Fruit fly (Drosophila melanogaster) whole organism, embryonic: ENCODE data around the gene Gel.

Source experiments
- CG10147 ChIP-seq: fragments of 200-800 bp; sonication (Bioruptor generic); optimal IDR thresholded peaks from 2 replicates; lab custom pipeline; 2019; ENCODE audit warnings: missing biosample characterization, mild to moderate bottlenecking, missing genetic modification characterization, moderate library complexity
- CG10654 ChIP-seq: fragments of 200-800 bp; sonication (Bioruptor generic); optimal IDR thresholded peaks from 2 replicates; lab custom pipeline; 2016; ENCODE audit warnings: missing biosample characterization, missing genetic modification characterization
- CG10959 ChIP-seq: fragments of 200-800 bp; sonication (Bioruptor generic); IDR thresholded peaks from 2 replicates; pipeline ENCODE4 v1.3.6; 2022; ENCODE audit warnings: missing biosample characterization, missing genetic modification characterization
- CG11247 ChIP-seq: fragments of 200-800 bp; sonication (Bioruptor generic); IDR thresholded peaks from 2 replicates; pipeline ENCODE4 v1.3.6; 2022; ENCODE audit warnings: missing biosample characterization, missing genetic modification characterization
- CG11456 ChIP-seq: fragments of 200-800 bp; sonication (Bioruptor generic); IDR thresholded peaks from 3 replicates; pipeline ENCODE4 v1.3.6; 2022; ENCODE audit warnings: missing biosample characterization, missing genetic modification characterization
- CG11695 ChIP-seq: fragments of 200-800 bp; sonication (Bioruptor generic); IDR thresholded peaks from 3 replicates; pipeline ENCODE4 v1.3.6; 2022; ENCODE audit warnings: missing biosample characterization, missing genetic modification characterization
- CG12155 ChIP-seq: fragments of 200-800 bp; sonication (Bioruptor generic); optimal IDR thresholded peaks from 3 replicates; lab custom pipeline; 2016; ENCODE audit warnings: missing biosample characterization, missing genetic modification characterization
- CG12391 ChIP-seq: fragments of 200-800 bp; sonication (Bioruptor generic); optimal IDR thresholded peaks from 3 replicates; lab custom pipeline; 2018; ENCODE audit warnings: missing biosample characterization, mild to moderate bottlenecking, missing genetic modification characterization, moderate library complexity
- CG12659 ChIP-seq: fragments of 200-800 bp; sonication (Bioruptor generic); optimal IDR thresholded peaks from 3 replicates; lab custom pipeline; 2017; ENCODE audit warnings: mild to moderate bottlenecking, missing biosample characterization, missing genetic modification reagents, missing genetic modification characterization
- CG15601 ChIP-seq: fragments of 200-800 bp; sonication (Bioruptor generic); optimal IDR thresholded peaks from 3 replicates; lab custom pipeline; 2019; ENCODE audit warnings: missing biosample characterization, mild to moderate bottlenecking, missing genetic modification characterization, moderate library complexity
- CG17802 ChIP-seq: fragments of 200-800 bp; sonication (Bioruptor generic); optimal IDR thresholded peaks from 2 replicates; lab custom pipeline; 2018; ENCODE audit warnings: missing biosample characterization, mild to moderate bottlenecking, missing genetic modification characterization, moderate library complexity
- CG18599 ChIP-seq: fragments of 200-800 bp; sonication (Bioruptor generic); optimal IDR thresholded peaks from 3 replicates; lab custom pipeline; 2017; ENCODE audit warnings: missing biosample characterization, missing genetic modification characterization, mild to moderate bottlenecking, moderate library complexity, missing genetic modification reagents
- CG2120 ChIP-seq: fragments of 200-800 bp; sonication (Bioruptor generic); optimal IDR thresholded peaks from 3 replicates; lab custom pipeline; 2016; ENCODE audit warnings: missing biosample characterization, missing genetic modification characterization
- CG30020 ChIP-seq: fragments of 200-800 bp; optimal IDR thresholded peaks from 2 replicates; lab custom pipeline; 2019; ENCODE audit warnings: missing biosample characterization, mild to moderate bottlenecking, missing genetic modification characterization, moderate library complexity
- CG31388 ChIP-seq: fragments of 200-800 bp; sonication (Bioruptor generic); optimal IDR thresholded peaks from 2 replicates; lab custom pipeline; 2016; ENCODE audit warnings: missing biosample characterization, missing genetic modification characterization
- CG4424 ChIP-seq: fragments of 200-800 bp; sonication (Bioruptor generic); optimal IDR thresholded peaks from 3 replicates; lab custom pipeline; 2016; ENCODE audit warnings: missing biosample characterization, missing genetic modification characterization
- CG6791 ChIP-seq: fragments of 200-800 bp; sonication (Bioruptor generic); IDR thresholded peaks from 3 replicates; pipeline ENCODE4 v1.3.6; 2022; ENCODE audit warnings: missing biosample characterization, missing genetic modification characterization; ENCODE audit not compliant: partially characterized antibody
- CG7963 ChIP-seq: fragments of 200-800 bp; sonication (Bioruptor generic); IDR thresholded peaks from 3 replicates; pipeline ENCODE4 v1.3.6; 2022; ENCODE audit warnings: missing biosample characterization, missing genetic modification characterization; ENCODE audit not compliant: partially characterized antibody
- CG9876 ChIP-seq: fragments of 200-800 bp; sonication (Bioruptor generic); optimal IDR thresholded peaks from 2 replicates; lab custom pipeline; 2016; ENCODE audit warnings: missing biosample characterization, missing genetic modification characterization
- Dad ChIP-seq: fragments of 200-800 bp; sonication (Bioruptor generic); optimal IDR thresholded peaks from 3 replicates; lab custom pipeline; 2016; ENCODE audit warnings: missing biosample characterization, missing genetic modification characterization
- Dip3 ChIP-seq: fragments of 200-800 bp; sonication (Bioruptor generic); optimal IDR thresholded peaks from 3 replicates; lab custom pipeline; 2016; ENCODE audit warnings: missing biosample characterization, missing genetic modification characterization
- Fer2 ChIP-seq: fragments of 200-800 bp; sonication (Bioruptor generic); optimal IDR thresholded peaks from 2 replicates; lab custom pipeline; 2018; ENCODE audit warnings: missing biosample characterization, mild to moderate bottlenecking, missing genetic modification characterization, moderate library complexity
- Hey ChIP-seq: fragments of 200-800 bp; sonication (Bioruptor generic); optimal IDR thresholded peaks from 3 replicates; lab custom pipeline; 2018; ENCODE audit warnings: missing biosample characterization, mild to moderate bottlenecking, missing genetic modification characterization
- Med ChIP-seq: fragments of 200-800 bp; sonication (Bioruptor generic); peaks from one replicate; lab custom pipeline; 2016; ENCODE audit warnings: missing biosample characterization, missing genetic modification characterization, mild to moderate bottlenecking, inconsistent platforms, moderate library complexity
- NFAT ChIP-seq: fragments of 200-800 bp; sonication (Bioruptor generic); IDR thresholded peaks from 2 replicates; pipeline ENCODE4 v1.3.6; 2022; ENCODE audit warnings: missing biosample characterization, missing genetic modification characterization
- NfI ChIP-seq: fragments of 200-800 bp; sonication (Bioruptor generic); optimal IDR thresholded peaks from 3 replicates; lab custom pipeline; 2018; ENCODE audit warnings: missing biosample characterization, mild to moderate bottlenecking, missing genetic modification characterization, moderate library complexity
- Oaz ChIP-seq: fragments of 200-800 bp; sonication (Bioruptor generic); IDR thresholded peaks from 2 replicates; pipeline ENCODE4 v1.3.6; 2022; ENCODE audit warnings: missing biosample characterization, missing genetic modification characterization
- Oli ChIP-seq: fragments of 200-800 bp; sonication (Bioruptor generic); optimal IDR thresholded peaks from 2 replicates; lab custom pipeline; 2018; ENCODE audit warnings: missing biosample characterization, mild to moderate bottlenecking, missing genetic modification characterization, moderate library complexity
- abd-A ChIP-seq: fragments of 200-800 bp; sonication (Bioruptor generic); optimal IDR thresholded peaks from 3 replicates; lab custom pipeline; 2019; ENCODE audit warnings: missing biosample characterization, mild to moderate bottlenecking, missing genetic modification characterization, moderate library complexity
- ap ChIP-seq: fragments of 200-800 bp; sonication (Bioruptor generic); IDR thresholded peaks from 2 replicates; pipeline ENCODE4 v1.3.6; 2022; ENCODE audit warnings: missing biosample characterization, missing genetic modification characterization
- ara ChIP-seq: fragments of 200-800 bp; sonication (Bioruptor generic); IDR thresholded peaks from 2 replicates; pipeline ENCODE4 v1.3.6; 2022; ENCODE audit warnings: missing biosample characterization, missing genetic modification characterization
- ase ChIP-seq: fragments of 200-800 bp; sonication (Bioruptor generic); IDR thresholded peaks from 3 replicates; pipeline ENCODE4 v1.3.6; 2022; ENCODE audit warnings: missing biosample characterization, missing genetic modification characterization
- bab2 ChIP-seq: fragments of 200-800 bp; sonication (Bioruptor generic); optimal IDR thresholded peaks from 2 replicates; lab custom pipeline; 2016; ENCODE audit warnings: missing biosample characterization, missing genetic modification characterization
- caup ChIP-seq: fragments of 200-800 bp; sonication (Bioruptor generic); optimal IDR thresholded peaks from 3 replicates; lab custom pipeline; 2017; ENCODE audit warnings: missing biosample characterization, mild to moderate bottlenecking, missing genetic modification characterization, moderate library complexity; ENCODE audit not compliant: severe bottlenecking
- chm ChIP-seq: fragments of 200-800 bp; sonication (Bioruptor generic); IDR thresholded peaks from 2 replicates; pipeline ENCODE4 v1.3.6; 2022; ENCODE audit warnings: missing biosample characterization, missing genetic modification characterization
- chn ChIP-seq: fragments of 200-800 bp; sonication (Bioruptor generic); optimal IDR thresholded peaks from 2 replicates; lab custom pipeline; 2016; ENCODE audit warnings: missing biosample characterization, missing genetic modification characterization
- crol ChIP-seq: fragments of 200-800 bp; sonication (Bioruptor generic); IDR thresholded peaks from 2 replicates; pipeline ENCODE4 v1.3.6; 2022; ENCODE audit warnings: missing biosample characterization, missing genetic modification characterization
- exex ChIP-seq: fragments of 200-800 bp; sonication (Bioruptor generic); optimal IDR thresholded peaks from 4 replicates; lab custom pipeline; 2018; ENCODE audit warnings: missing biosample characterization, mild to moderate bottlenecking, missing genetic modification characterization, moderate library complexity
- lbe ChIP-seq: fragments of 200-800 bp; sonication (Bioruptor generic); optimal IDR thresholded peaks from 2 replicates; lab custom pipeline; 2016; ENCODE audit warnings: missing biosample characterization, mild to moderate bottlenecking, missing genetic modification characterization
- lov ChIP-seq, 2 experiments: fragments of 200-800 bp in 1 of 2; fragments of >200 bp in 1 of 2; sonication (Bioruptor generic) in 1 of 2; IDR thresholded peaks in 1 of 2; optimal IDR thresholded peaks in 1 of 2; 2 replicates in 1 of 2; 3 replicates in 1 of 2; pipeline versions ENCODE4 v1.3.6 to Lab custom; 2017 to 2022; ENCODE audit warnings: missing biosample characterization in 1 of 2, missing genetic modification characterization in 1 of 2
- mirr ChIP-seq: fragments of 200-800 bp; sonication (Bioruptor generic); optimal IDR thresholded peaks from 3 replicates; lab custom pipeline; 2018; ENCODE audit warnings: missing biosample characterization, mild to moderate bottlenecking, missing genetic modification characterization
- mld ChIP-seq: fragments of 200-800 bp; sonication (Bioruptor generic); IDR thresholded peaks from 3 replicates; pipeline ENCODE4 v1.3.6; 2022; ENCODE audit warnings: missing biosample characterization, missing genetic modification characterization; ENCODE audit not compliant: partially characterized antibody
- org-1 ChIP-seq: fragments of 200-800 bp; sonication (Bioruptor generic); optimal IDR thresholded peaks from 2 replicates; lab custom pipeline; 2017; ENCODE audit warnings: missing biosample characterization, missing genetic modification characterization
- pb ChIP-seq: fragments of 200-800 bp; sonication (Bioruptor generic); optimal IDR thresholded peaks from 3 replicates; lab custom pipeline; 2016; ENCODE audit warnings: missing biosample characterization, missing genetic modification characterization
- ranshi ChIP-seq: fragments of 200-800 bp; sonication (Bioruptor generic); IDR thresholded peaks from 2 replicates; pipeline ENCODE4 v1.3.6; 2022; ENCODE audit warnings: missing biosample characterization, missing genetic modification characterization
- rib ChIP-seq: fragments of 200-800 bp; sonication (Bioruptor generic); IDR thresholded peaks from 2 replicates; pipeline ENCODE4 v1.3.6; 2022; ENCODE audit warnings: missing biosample characterization, missing genetic modification characterization
- sima ChIP-seq: fragments of 200-800 bp; sonication (Bioruptor generic); optimal IDR thresholded peaks from 2 replicates; lab custom pipeline; 2016; ENCODE audit warnings: missing biosample characterization, missing genetic modification characterization
- stwl ChIP-seq: fragments of 200-800 bp; sonication (Bioruptor generic); optimal IDR thresholded peaks from 3 replicates; lab custom pipeline; 2018; ENCODE audit warnings: missing biosample characterization, mild to moderate bottlenecking, missing genetic modification characterization, moderate library complexity
- vnd ChIP-seq: fragments of 200-800 bp; sonication (Bioruptor generic); IDR thresholded peaks from 3 replicates; pipeline ENCODE4 v1.3.6; 2022; ENCODE audit warnings: missing biosample characterization, missing genetic modification characterization; ENCODE audit not compliant: partially characterized antibody

The Gel gene

dm6 chr3R:4229137-4229764 is 5.8 kb upstream of the Gel start, which contains the start of gene DhpD (continued):
- TF ChIP-seq lov (optimal IDR thresholded peaks at IDR 0.05; lab: Kevin White, UChicago), result no peak
- peak; percentile 78; the same call in 2 of the 3 replicates for TF ChIP-seq lov (GFP tag; IDR thresholded peaks at IDR 0.05; lab: Robert Waterston, UW)
- TF ChIP-seq CG15601 (tag; lab: Kevin White, UChicago), result no peak
- peak; percentile 6 for TF ChIP-seq org-1 (GFP tag; lab: Kevin White, UChicago)
- peak; percentile 15 for TF ChIP-seq stwl (tag; lab: Kevin White, UChicago)
- peak; percentile 26; the same call in 1 of the 2 replicates for TF ChIP-seq CG10959 (GFP tag; lab: Robert Waterston, UW)
- TF ChIP-seq CG10654, result peak; percentile 45
- no peak for TF ChIP-seq abd-A (tag; lab: Kevin White, UChicago)
- TF ChIP-seq Med, result peak; percentile 93
- peak; percentile 79 for TF ChIP-seq caup (GFP tag; lab: Kevin White, UChicago)
- TF ChIP-seq lbe, result peak; percentile 82
- TF ChIP-seq CG11695 (GFP tag; lab: Robert Waterston, UW), result 0 out of 3 replicates have a peak, but pooled peaks have one; percentile 32
- TF ChIP-seq CG18599 (GFP tag; lab: Kevin White, UChicago), result peak; percentile 75
- peak; percentile 94 for TF ChIP-seq CG7963
- TF ChIP-seq bab2 (GFP tag; lab: Kevin White, UChicago), result peak; percentile 65
- peak; percentile 82 for TF ChIP-seq CG11456 (GFP tag; lab: Robert Waterston, UW)
- TF ChIP-seq vnd (GFP tag; lab: Robert Waterston, UW), result peak; percentile 83
- TF ChIP-seq CG31388 (GFP tag; lab: Kevin White, UChicago), result peak; percentile 26
- peak; percentile 11 for TF ChIP-seq CG9876 (GFP tag; lab: Kevin White, UChicago)
- peak; percentile 71 for TF ChIP-seq NfI (GFP tag; lab: Kevin White, UChicago)
- peak; percentile 88 for TF ChIP-seq CG6791 (GFP tag; lab: Robert Waterston, UW)
- TF ChIP-seq exex (tag; lab: Kevin White, UChicago), result no peak
- TF ChIP-seq CG12659 (GFP tag; lab: Kevin White, UChicago), result peak; percentile 80
- TF ChIP-seq CG10147 (GFP tag; lab: Kevin White, UChicago), result peak; percentile 99
- no peak for TF ChIP-seq Hey (tag; lab: Kevin White, UChicago)
- TF ChIP-seq ara, result peak; percentile 76
- TF ChIP-seq CG11247, result peak; percentile 73
- peak; percentile 68 for TF ChIP-seq CG4424 (GFP tag; lab: Kevin White, UChicago)
- TF ChIP-seq Fer2 (tag; lab: Kevin White, UChicago), result peak; percentile 53
- no peak for TF ChIP-seq rib
- TF ChIP-seq CG12155 (GFP tag; lab: Kevin White, UChicago), result peak; percentile 63
- peak; percentile 37 for TF ChIP-seq chn
- TF ChIP-seq Dip3 (GFP tag; lab: Kevin White, UChicago), result peak; percentile 73
- peak; percentile 49 for TF ChIP-seq ranshi
- TF ChIP-seq ap (GFP tag; lab: Robert Waterston, UW), result 0 out of 2 replicates have a peak, but pooled peaks have one; percentile 33
- TF ChIP-seq Dad, result no peak
- TF ChIP-seq NFAT (GFP tag; lab: Robert Waterston, UW), result peak; percentile 93
- TF ChIP-seq CG2120 (GFP tag; lab: Kevin White, UChicago), result peak; percentile 88
- no peak for TF ChIP-seq crol
- peak; percentile 30; the same call in 1 of the 2 replicates for TF ChIP-seq chm (GFP tag; lab: Robert Waterston, UW)
- TF ChIP-seq mirr (GFP tag; lab: Kevin White, UChicago), result peak; percentile 55
- peak; percentile 1 for TF ChIP-seq CG17802 (tag; lab: Kevin White, UChicago)
- peak; percentile 61; the same call in 2 of the 3 replicates for TF ChIP-seq ase (GFP tag; lab: Robert Waterston, UW)
- TF ChIP-seq CG30020, result peak; percentile 35
- TF ChIP-seq mld (GFP tag; lab: Robert Waterston, UW), result peak; percentile 85
- no peak for TF ChIP-seq Oaz
- TF ChIP-seq sima (GFP tag; lab: Kevin White, UChicago), result no peak
- peak; percentile 48 for TF ChIP-seq Oli (tag; lab: Kevin White, UChicago)
- TF ChIP-seq pb (GFP tag; lab: Kevin White, UChicago), result no peak
- TF ChIP-seq CG12391 (tag; lab: Kevin White, UChicago), result peak; percentile 65
